Fruit fly (Drosophila melanogaster): Measurements from ENCODE around the gene D19B.
A peak's percentile ranks its signal among the peaks of the same experiment; 100 is the strongest.

D19B gene

dm6 chr3L:6173826-6174255 lies 10.9 kb downstream of the D19B start, which contains the start of the genes fmt and CG7376 (continued):
- no peak for TF ChIP-seq CG4730 (GFP tag; IDR thresholded peaks at IDR 0.05)
- peak; percentile 95 for TF ChIP-seq HLH4C (GFP tag; IDR thresholded peaks at IDR 0.05; ENCODE audit: partially characterized antibody)
- TF ChIP-seq CG30020 (tag; optimal IDR thresholded peaks at IDR 0.05) = peak; percentile 94
- TF ChIP-seq ara (GFP tag; IDR thresholded peaks at IDR 0.05) = no peak
- no peak for TF ChIP-seq usp (GFP tag; optimal IDR thresholded peaks at IDR 0.05)
- TF ChIP-seq pb (GFP tag; optimal IDR thresholded peaks at IDR 0.05) = no peak
- no peak for TF ChIP-seq cg (GFP tag; optimal IDR thresholded peaks at IDR 0.05)
- no peak for TF ChIP-seq CG14667 (GFP tag; IDR thresholded peaks at IDR 0.05)
- TF ChIP-seq esg (GFP tag; conservative IDR thresholded peaks at IDR 0.05) = no peak; the same call in 1 of the 2 replicates
- no peak for TF ChIP-seq CG2129 (GFP tag; IDR thresholded peaks at IDR 0.05; ENCODE audit: partially characterized antibody)
- no peak for TF ChIP-seq CG7372 (GFP tag; IDR thresholded peaks at IDR 0.05)
- TF ChIP-seq knrl (GFP tag; IDR thresholded peaks at IDR 0.05; ENCODE audit: partially characterized antibody) = peak; percentile 76
- TF ChIP-seq Dfd (GFP tag; optimal IDR thresholded peaks at IDR 0.05) = no peak
- TF ChIP-seq ac (GFP tag; optimal IDR thresholded peaks at IDR 0.05) = no peak
- no peak for TF ChIP-seq Sox100B (GFP tag; optimal IDR thresholded peaks at IDR 0.05)
- no peak for TF ChIP-seq Dek (tag; optimal IDR thresholded peaks at IDR 0.05)
- TF ChIP-seq pros (GFP tag; optimal IDR thresholded peaks at IDR 0.05) = no peak
- no peak for TF ChIP-seq CG2202 (tag; optimal IDR thresholded peaks at IDR 0.05)
- no peak for TF ChIP-seq gcm2 (GFP tag; optimal IDR thresholded peaks at IDR 0.05)
- TF ChIP-seq CG15601 (tag; optimal IDR thresholded peaks at IDR 0.05) = no peak
- TF ChIP-seq CG6813 (GFP tag; optimal IDR thresholded peaks at IDR 0.05) = no peak
- peak; percentile 64 for TF ChIP-seq Dp (GFP tag; optimal IDR thresholded peaks at IDR 0.05)
- no peak for TF ChIP-seq h (optimal IDR thresholded peaks at IDR 0.05)
- TF ChIP-seq CG3065 (GFP tag; optimal IDR thresholded peaks at IDR 0.05) = no peak
- peak; percentile 74; the same call in 3 of the 4 replicates for TF ChIP-seq Dll (GFP tag; IDR thresholded peaks at IDR 0.05; ENCODE audit: partially characterized antibody)
- TF ChIP-seq Hey (tag; optimal IDR thresholded peaks at IDR 0.05) = no peak
- no peak for TF ChIP-seq corto (GFP tag; optimal IDR thresholded peaks at IDR 0.05)
- TF ChIP-seq CG4854 (GFP tag; optimal IDR thresholded peaks at IDR 0.05) = no peak
- no peak for TF ChIP-seq C15 (GFP tag; IDR thresholded peaks at IDR 0.05)
- TF ChIP-seq CG10267 (tag; optimal IDR thresholded peaks at IDR 0.05) = peak; percentile 71
- no peak for TF ChIP-seq Fer2 (tag; optimal IDR thresholded peaks at IDR 0.05)
- no peak for TF ChIP-seq kay (GFP tag; optimal IDR thresholded peaks at IDR 0.05)
- TF ChIP-seq tgo (GFP tag; IDR thresholded peaks at IDR 0.05) = no peak
- no peak for TF ChIP-seq Gug (GFP tag; IDR thresholded peaks at IDR 0.05)
- TF ChIP-seq otp (GFP tag; IDR thresholded peaks at IDR 0.05) = no peak
- peak; percentile 33 for TF ChIP-seq dmrt11E (tag; optimal IDR thresholded peaks at IDR 0.05)
- TF ChIP-seq unc-4 (GFP tag; IDR thresholded peaks at IDR 0.05; ENCODE audit: partially characterized antibody) = peak; percentile 56; the same call in 1 of the 2 replicates
- TF ChIP-seq Lim3 (GFP tag; IDR thresholded peaks at IDR 0.05) = no peak
- no peak for TF ChIP-seq unpg (GFP tag; optimal IDR thresholded peaks at IDR 0.05)
- no peak for TF ChIP-seq sisA (GFP tag; IDR thresholded peaks at IDR 0.05)
- TF ChIP-seq CG8944 (GFP tag; optimal IDR thresholded peaks at IDR 0.05) = no peak
- TF ChIP-seq da (GFP tag; optimal IDR thresholded peaks at IDR 0.05) = no peak
- no peak for TF ChIP-seq nom (GFP tag; optimal IDR thresholded peaks at IDR 0.05)
- no peak for TF ChIP-seq oc (tag; optimal IDR thresholded peaks at IDR 0.05)
- no peak for TF ChIP-seq CG14050 (GFP tag; IDR thresholded peaks at IDR 0.05)
- TF ChIP-seq jumu (GFP tag; optimal IDR thresholded peaks at IDR 0.05) = no peak
- no peak for TF ChIP-seq CG3838 (GFP tag; optimal IDR thresholded peaks at IDR 0.05)
- TF ChIP-seq chif (GFP tag; optimal IDR thresholded peaks at IDR 0.05) = no peak
- no peak for TF ChIP-seq CG8281 (tag; optimal IDR thresholded peaks at IDR 0.05)
- no peak for TF ChIP-seq bcd (GFP tag; optimal IDR thresholded peaks at IDR 0.05)
- TF ChIP-seq toy (GFP tag; IDR thresholded peaks at IDR 0.05) = no peak
- no peak for TF ChIP-seq Ptx1 (GFP tag; IDR thresholded peaks at IDR 0.05)

Data from whole organism, embryonic.